Fruit fly (Drosophila melanogaster) whole organism, embryonic: ENCODE measurements around the gene CG43689.
A peak's percentile ranks its signal among the peaks of the same experiment; 100 is the strongest.

Experiments
- Asciz ChIP-seq: fragments of 200-800 bp; sonication (Bioruptor generic); optimal IDR thresholded peaks from 2 replicates; lab custom pipeline; 2017; ENCODE audit warnings: missing biosample characterization, mild to moderate bottlenecking, missing genetic modification characterization, missing genetic modification reagents
- Bdp1 ChIP-seq: fragments of 200-800 bp; sonication (Bioruptor generic); optimal IDR thresholded peaks from 3 replicates; lab custom pipeline; 2016; ENCODE audit warnings: missing biosample characterization, missing genetic modification characterization
- CG10147 ChIP-seq: fragments of 200-800 bp; sonication (Bioruptor generic); optimal IDR thresholded peaks from 2 replicates; lab custom pipeline; 2019; ENCODE audit warnings: missing biosample characterization, mild to moderate bottlenecking, missing genetic modification characterization, moderate library complexity
- CG1024 ChIP-seq: fragments of 200-800 bp; sonication (Bioruptor generic); IDR thresholded peaks from 2 replicates; pipeline ENCODE4 v1.3.6; 2022; ENCODE audit warnings: missing biosample characterization, missing genetic modification characterization
- CG10565 ChIP-seq: fragments of 200-800 bp; sonication (Bioruptor generic); optimal IDR thresholded peaks from 3 replicates; lab custom pipeline; 2016; ENCODE audit warnings: missing biosample characterization, mild to moderate bottlenecking, missing genetic modification characterization
- CG11093 ChIP-seq: fragments of 200-800 bp; sonication (Bioruptor generic); IDR thresholded peaks from 3 replicates; pipeline ENCODE4 v1.3.6; 2022; ENCODE audit warnings: missing biosample characterization, missing genetic modification characterization
- CG11696 ChIP-seq: fragments of 200-800 bp; sonication (Bioruptor generic); IDR thresholded peaks from 2 replicates; pipeline ENCODE4 v1.3.6; 2022; ENCODE audit warnings: missing biosample characterization, missing genetic modification characterization
- CG12299 ChIP-seq: fragments of 200-800 bp; sonication (Bioruptor generic); optimal IDR thresholded peaks from 2 replicates; lab custom pipeline; 2018; ENCODE audit warnings: missing biosample characterization, mild to moderate bottlenecking, missing genetic modification characterization
- CG12391 ChIP-seq: fragments of 200-800 bp; sonication (Bioruptor generic); optimal IDR thresholded peaks from 3 replicates; lab custom pipeline; 2018; ENCODE audit warnings: missing biosample characterization, mild to moderate bottlenecking, missing genetic modification characterization, moderate library complexity
- CG14667 ChIP-seq: fragments of 200-800 bp; sonication (Bioruptor generic); IDR thresholded peaks from 2 replicates; pipeline ENCODE4 v1.3.6; 2022; ENCODE audit warnings: missing biosample characterization, missing genetic modification characterization
- CG1647 ChIP-seq: fragments of 200-800 bp; sonication (Bioruptor generic); optimal IDR thresholded peaks from 3 replicates; lab custom pipeline; 2016; ENCODE audit warnings: missing biosample characterization, missing genetic modification characterization
- CG1792 ChIP-seq: fragments of 200-800 bp; sonication (Bioruptor generic); optimal IDR thresholded peaks from 2 replicates; lab custom pipeline; 2016; ENCODE audit warnings: missing biosample characterization, missing genetic modification characterization
- CG18619 ChIP-seq: fragments of 200-800 bp; sonication (Bioruptor generic); optimal IDR thresholded peaks from 3 replicates; lab custom pipeline; 2017; ENCODE audit warnings: missing biosample characterization, mild to moderate bottlenecking, missing genetic modification characterization
- CG3065 ChIP-seq: fragments of 200-800 bp; sonication (Bioruptor generic); optimal IDR thresholded peaks from 2 replicates; lab custom pipeline; 2016; ENCODE audit warnings: missing biosample characterization, missing genetic modification characterization
- CG33557 ChIP-seq: fragments of 200-800 bp; sonication (Bioruptor generic); optimal IDR thresholded peaks from 2 replicates; lab custom pipeline; 2019; ENCODE audit warnings: missing biosample characterization, mild to moderate bottlenecking, missing genetic modification characterization, moderate library complexity
- CG5180 ChIP-seq: fragments of 200-800 bp; sonication (Bioruptor generic); optimal IDR thresholded peaks from 3 replicates; lab custom pipeline; 2017; ENCODE audit warnings: missing biosample characterization, missing genetic modification characterization, mild to moderate bottlenecking, moderate library complexity, missing genetic modification reagents
- CG7928 ChIP-seq: fragments of 200-800 bp; sonication (Bioruptor generic); optimal IDR thresholded peaks from 2 replicates; lab custom pipeline; 2017; ENCODE audit warnings: missing biosample characterization, mild to moderate bottlenecking, missing genetic modification characterization
- CG8089 ChIP-seq: fragments of 200-800 bp; sonication (Bioruptor generic); optimal IDR thresholded peaks from 3 replicates; lab custom pipeline; 2016; ENCODE audit warnings: missing biosample characterization, missing genetic modification characterization
- CG9727 ChIP-seq: fragments of 200-800 bp; sonication (Bioruptor generic); optimal IDR thresholded peaks from 3 replicates; lab custom pipeline; 2017; ENCODE audit warnings: missing biosample characterization, mild to moderate bottlenecking, missing genetic modification characterization
- HLH3B ChIP-seq: fragments of 200-800 bp; sonication (Bioruptor generic); IDR thresholded peaks from 2 replicates; pipeline ENCODE4 v1.3.6; 2022; ENCODE audit warnings: missing biosample characterization, missing genetic modification characterization
- Hand ChIP-seq: fragments of 200-800 bp; sonication (Bioruptor generic); optimal IDR thresholded peaks from 2 replicates; lab custom pipeline; 2017; ENCODE audit warnings: mild to moderate bottlenecking, missing biosample characterization, missing genetic modification reagents, missing genetic modification characterization
- Lim3 ChIP-seq: fragments of 200-800 bp; sonication (Bioruptor generic); IDR thresholded peaks from 2 replicates; pipeline ENCODE4 v1.3.6; 2022; ENCODE audit warnings: missing biosample characterization, missing genetic modification characterization
- Six4 ChIP-seq: fragments of 200-800 bp; sonication (Bioruptor generic); optimal IDR thresholded peaks from 2 replicates; lab custom pipeline; 2016; ENCODE audit warnings: missing biosample characterization, missing genetic modification characterization
- Stat92E ChIP-seq, 3 experiments: fragments of >200 bp in 2 of 3; fragments of 200-800 bp in 1 of 3; sonication (Bioruptor generic) in 1 of 3; optimal IDR thresholded peaks; 2 replicates each; lab custom pipeline; 2017 to 2019; ENCODE audit warnings: missing biosample characterization in 3 of 3, missing genetic modification characterization in 3 of 3, mild to moderate bottlenecking in 1 of 3, moderate library complexity in 1 of 3
- ac ChIP-seq: fragments of 200-800 bp; sonication (Bioruptor generic); optimal IDR thresholded peaks from 3 replicates; lab custom pipeline; 2017; ENCODE audit warnings: missing biosample characterization, mild to moderate bottlenecking, missing genetic modification characterization
- ap ChIP-seq: fragments of 200-800 bp; sonication (Bioruptor generic); IDR thresholded peaks from 2 replicates; pipeline ENCODE4 v1.3.6; 2022; ENCODE audit warnings: missing biosample characterization, missing genetic modification characterization
- cad ChIP-seq: fragments of >200 bp; optimal IDR thresholded peaks from 2 replicates; lab custom pipeline; 2017; ENCODE audit warnings: missing biosample characterization, missing genetic modification characterization
- chn ChIP-seq: fragments of 200-800 bp; sonication (Bioruptor generic); optimal IDR thresholded peaks from 2 replicates; lab custom pipeline; 2016; ENCODE audit warnings: missing biosample characterization, missing genetic modification characterization
- cwo ChIP-seq: fragments of 200-800 bp; sonication (Bioruptor generic); optimal IDR thresholded peaks from 3 replicates; lab custom pipeline; 2017; ENCODE audit warnings: missing biosample characterization, missing genetic modification characterization, mild to moderate bottlenecking, moderate library complexity, missing genetic modification reagents
- fu2 ChIP-seq: fragments of 200-800 bp; sonication (Bioruptor generic); optimal IDR thresholded peaks from 2 replicates; lab custom pipeline; 2016; ENCODE audit warnings: missing biosample characterization, missing genetic modification characterization
- gcm2 ChIP-seq: fragments of 200-800 bp; sonication (Bioruptor generic); optimal IDR thresholded peaks from 2 replicates; lab custom pipeline; 2016; ENCODE audit warnings: missing biosample characterization, missing genetic modification characterization
- ken ChIP-seq: fragments of 200-800 bp; sonication (Bioruptor generic); IDR thresholded peaks from 3 replicates; pipeline ENCODE4 v1.3.6; 2022; ENCODE audit warnings: missing biosample characterization, missing genetic modification characterization
- p53 ChIP-seq: fragments of 200-800 bp; sonication (Bioruptor generic); optimal IDR thresholded peaks from 2 replicates; lab custom pipeline; 2016; ENCODE audit warnings: missing biosample characterization, missing genetic modification characterization
- pita ChIP-seq: fragments of 200-800 bp; sonication (Bioruptor generic); optimal IDR thresholded peaks from 2 replicates; lab custom pipeline; 2017; ENCODE audit warnings: missing biosample characterization, mild to moderate bottlenecking, missing genetic modification characterization
- pnt ChIP-seq: fragments of 200-800 bp; sonication (Bioruptor generic); optimal IDR thresholded peaks from 3 replicates; lab custom pipeline; 2016; ENCODE audit warnings: missing biosample characterization, missing genetic modification characterization
- repo ChIP-seq: fragments of 200-800 bp; sonication (Bioruptor generic); optimal IDR thresholded peaks from 2 replicates; lab custom pipeline; 2016; ENCODE audit warnings: missing biosample characterization, missing genetic modification characterization
- run ChIP-seq: fragments of 200-800 bp; sonication (Bioruptor generic); optimal IDR thresholded peaks from 3 replicates; lab custom pipeline; 2018; ENCODE audit warnings: missing biosample characterization, mild to moderate bottlenecking, missing genetic modification characterization
- salm ChIP-seq: fragments of 200-800 bp; sonication (Bioruptor generic); optimal IDR thresholded peaks from 2 replicates; lab custom pipeline; 2018; ENCODE audit warnings: missing biosample characterization, mild to moderate bottlenecking, missing genetic modification characterization
- sc ChIP-seq, 3 experiments: fragments of >200 bp in 2 of 3; fragments of 200-800 bp in 1 of 3; sonication (Bioruptor generic) in 1 of 3; optimal IDR thresholded peaks; 2 replicates in 2 of 3; 3 replicates in 1 of 3; lab custom pipeline; 2017; ENCODE audit warnings: mild to moderate bottlenecking in 1 of 3, missing biosample characterization in 1 of 3, missing genetic modification characterization in 1 of 3, missing genetic modification reagents in 1 of 3
- so ChIP-seq: fragments of 200-800 bp; sonication (Bioruptor generic); IDR thresholded peaks from 3 replicates; pipeline ENCODE4 v1.3.6; 2022; ENCODE audit warnings: missing biosample characterization, missing genetic modification characterization
- sqz ChIP-seq: fragments of 200-800 bp; sonication (Bioruptor generic); optimal IDR thresholded peaks from 3 replicates; lab custom pipeline; 2018; ENCODE audit warnings: missing biosample characterization, mild to moderate bottlenecking, missing genetic modification characterization
- tap ChIP-seq: fragments of 200-800 bp; optimal IDR thresholded peaks from 3 replicates; lab custom pipeline; 2019; ENCODE audit warnings: missing biosample characterization, mild to moderate bottlenecking, missing genetic modification characterization, moderate library complexity
- tna ChIP-seq: fragments of 200-800 bp; sonication (Bioruptor generic); IDR thresholded peaks from 2 replicates; pipeline ENCODE4 v1.3.6; 2022; ENCODE audit warnings: missing biosample characterization, missing genetic modification characterization; ENCODE audit not compliant: partially characterized antibody
- tx ChIP-seq: fragments of 200-800 bp; sonication (Bioruptor generic); optimal IDR thresholded peaks from 2 replicates; lab custom pipeline; 2016; ENCODE audit warnings: missing biosample characterization, missing genetic modification characterization
- unc-4 ChIP-seq: fragments of 200-800 bp; sonication (Bioruptor generic); IDR thresholded peaks from 2 replicates; pipeline ENCODE4 v1.3.6; 2022; ENCODE audit warnings: missing biosample characterization, missing genetic modification characterization; ENCODE audit not compliant: partially characterized antibody
- vvl ChIP-seq: fragments of 200-800 bp; sonication (Bioruptor generic); IDR thresholded peaks from 2 replicates; pipeline ENCODE4 v1.3.6; 2022; ENCODE audit warnings: missing biosample characterization, missing genetic modification characterization
- wek ChIP-seq: fragments of 200-800 bp; sonication (Bioruptor generic); optimal IDR thresholded peaks from 3 replicates; lab custom pipeline; 2018; ENCODE audit warnings: missing biosample characterization, mild to moderate bottlenecking, missing genetic modification characterization, moderate library complexity
- z ChIP-seq: fragments of 200-800 bp; sonication (Bioruptor generic); IDR thresholded peaks from 3 replicates; pipeline ENCODE4 v1.3.6; 2022; ENCODE audit warnings: missing biosample characterization, missing genetic modification characterization
- zfh2 ChIP-seq: fragments of 200-800 bp; sonication (Bioruptor generic); optimal IDR thresholded peaks from 2 replicates; lab custom pipeline; 2016; ENCODE audit warnings: missing biosample characterization, missing genetic modification characterization

Gene CG43689

dm6 chrX:4116834-4117736 is 41.5 kb downstream of the CG43689 start, which contains the start of the genes tyf and Tip60:
Gene tyf, plus strand, starts transcription at chrX:4117020.
Gene Tip60, minus strand, starts transcription at chrX:4117487.
- TF ChIP-seq tna (GFP tag; lab: Robert Waterston, UW) = no peak; the same call in 1 of the 2 replicates
- no peak for TF ChIP-seq CG12299
- no peak for TF ChIP-seq Hand (GFP tag; lab: Kevin White, UChicago)
- no peak for TF ChIP-seq Bdp1
- TF ChIP-seq Asciz (GFP tag; lab: Kevin White, UChicago) = no peak
- TF ChIP-seq pita (GFP tag; lab: Kevin White, UChicago) = no peak
- no peak for TF ChIP-seq ap (GFP tag; lab: Robert Waterston, UW)
- no peak for TF ChIP-seq cad (GFP tag; lab: Kevin White, UChicago)
- TF ChIP-seq chn (GFP tag; lab: Kevin White, UChicago) = no peak
- TF ChIP-seq Stat92E (GFP tag; optimal IDR thresholded peaks at IDR 0.05; lab: Kevin White, UChicago) = no peak
- TF ChIP-seq CG12391 (tag; lab: Kevin White, UChicago) = peak; percentile 1
- no peak for TF ChIP-seq CG5180 (GFP tag; lab: Kevin White, UChicago)
- no peak for TF ChIP-seq Six4 (GFP tag; lab: Kevin White, UChicago)
- no peak for TF ChIP-seq Lim3
- no peak for TF ChIP-seq CG8089 (GFP tag; lab: Kevin White, UChicago)
- peak; percentile 26 for TF ChIP-seq tx (GFP tag; lab: Kevin White, UChicago)
- no peak for TF ChIP-seq wek (GFP tag; lab: Kevin White, UChicago)
- no peak for TF ChIP-seq CG1024 (GFP tag; lab: Robert Waterston, UW)
- no peak for TF ChIP-seq ken (GFP tag; lab: Robert Waterston, UW)
- no peak for TF ChIP-seq ac
- no peak for TF ChIP-seq CG18619 (GFP tag; lab: Kevin White, UChicago)
- no peak for TF ChIP-seq CG14667 (GFP tag; lab: Robert Waterston, UW)
- no peak for TF ChIP-seq fu2
- TF ChIP-seq CG10565 (GFP tag; lab: Kevin White, UChicago) = no peak
- TF ChIP-seq p53 = no peak
- peak; percentile 15 for TF ChIP-seq cwo (GFP tag; lab: Kevin White, UChicago)
- TF ChIP-seq tap (tag; lab: Kevin White, UChicago) = no peak
- no peak for TF ChIP-seq sc (optimal IDR thresholded peaks at IDR 0.05; lab: Kevin White, UChicago)
- no peak for TF ChIP-seq sc (GFP tag; optimal IDR thresholded peaks at IDR 0.05; lab: Kevin White, UChicago)
- TF ChIP-seq zfh2 = peak; percentile 47
- no peak for TF ChIP-seq repo
- peak; percentile 57 for TF ChIP-seq unc-4
- TF ChIP-seq run (tag; lab: Kevin White, UChicago) = no peak
- TF ChIP-seq CG3065 (GFP tag; lab: Kevin White, UChicago) = no peak
- TF ChIP-seq pnt (GFP tag; lab: Kevin White, UChicago) = no peak
- TF ChIP-seq CG7928 (GFP tag; lab: Kevin White, UChicago) = no peak
- TF ChIP-seq CG11696 (GFP tag; lab: Robert Waterston, UW) = no peak
- TF ChIP-seq gcm2 (GFP tag; lab: Kevin White, UChicago) = no peak
- no peak for TF ChIP-seq CG1792 (GFP tag; lab: Kevin White, UChicago)
- no peak for TF ChIP-seq CG11093 (GFP tag; lab: Robert Waterston, UW)
- TF ChIP-seq salm (tag; lab: Kevin White, UChicago) = no peak
- TF ChIP-seq CG9727 (GFP tag; lab: Kevin White, UChicago) = peak; percentile 30
- TF ChIP-seq so = 0 out of 3 replicates have a peak, but pooled peaks have one; percentile 47
- TF ChIP-seq sqz = peak; percentile 81
- no peak for TF ChIP-seq CG10147 (GFP tag; lab: Kevin White, UChicago)
- TF ChIP-seq CG1647 (GFP tag; lab: Kevin White, UChicago) = no peak
- TF ChIP-seq vvl (GFP tag; lab: Robert Waterston, UW) = peak; percentile 11; the same call in 1 of the 2 replicates
- peak; percentile 4 for TF ChIP-seq CG33557 (GFP tag; lab: Kevin White, UChicago)
- no peak for TF ChIP-seq z (GFP tag; lab: Robert Waterston, UW)
- TF ChIP-seq HLH3B (GFP tag; lab: Robert Waterston, UW) = no peak
